Worm (Caenorhabditis elegans): ENCODE results near the gene zig-8.

- no peak for TF ChIP-seq nhr-6 (tag; optimal IDR thresholded peaks at IDR 0.05)
- no peak for TF ChIP-seq R02D3.7 (tag; optimal IDR thresholded peaks at IDR 0.05)
- no peak for TF ChIP-seq ceh-16 (tag; optimal IDR thresholded peaks at IDR 0.05)
- no peak for TF ChIP-seq nhr-12 (tag; optimal IDR thresholded peaks at IDR 0.05)
- no peak for TF ChIP-seq elt-1 (tag; optimal IDR thresholded peaks at IDR 0.05)
- TF ChIP-seq ztf-11 (tag; optimal IDR thresholded peaks at IDR 0.05): no peak
Measured at ce11 chrIII:13169464-13169966, 49.9 kb downstream of the zig-8 start, which contains the start of the genes snpc-1.2 and Y39E4B.5.

Measured in whole organism, L2 larva.